Worm (Caenorhabditis elegans) whole organism, young adult: ENCODE measurements around the gene sdz-26.

ENCODE experiments used
- B0035.1 ChIP-seq: sonication (generic microtip); optimal IDR thresholded peaks from 2 replicates; lab custom pipeline; 2016; ENCODE audit warnings: missing genetic modification characterization, mild to moderate bottlenecking, missing compliant biosample characterization, missing genotype, missing genetic modification reagents
- B0261.1 ChIP-seq: sonication (generic microtip); optimal IDR thresholded peaks from 2 replicates; lab custom pipeline; 2016; ENCODE audit warnings: mild to moderate bottlenecking, missing genetic modification characterization, moderate library complexity, missing compliant biosample characterization
- C06A6.2 ChIP-seq: fragments of 200-800 bp; sonication (Bioruptor generic); conservative IDR thresholded peaks from 2 replicates; pipeline ENCODE4 v1.3.6; 2022; ENCODE audit warnings: missing genetic modification characterization, missing compliant biosample characterization
- C17E4.6 ChIP-seq: fragments of 200-800 bp; sonication (Bioruptor generic); IDR thresholded peaks from 2 replicates; pipeline ENCODE4 v1.3.6; 2022; ENCODE audit warnings: missing genetic modification reagents, missing genetic modification characterization, missing compliant biosample characterization
- D2030.7 ChIP-seq: fragments of 200-800 bp; sonication (Bioruptor generic); IDR thresholded peaks from 2 replicates; pipeline ENCODE4 v1.3.6; 2022; ENCODE audit warnings: missing genetic modification reagents, missing genetic modification characterization, missing compliant biosample characterization
- F57C9.4 ChIP-seq: sonication (generic microtip); optimal IDR thresholded peaks from 2 replicates; lab custom pipeline; 2017; ENCODE audit warnings: mild to moderate bottlenecking, missing genetic modification characterization, missing compliant biosample characterization
- K11D2.4 ChIP-seq: fragments of 200-800 bp; sonication (Bioruptor generic); IDR thresholded peaks from 2 replicates; pipeline ENCODE4 v1.3.6; 2022; ENCODE audit warnings: missing genetic modification reagents, missing genetic modification characterization, missing compliant biosample characterization
- Y53F4B.3 ChIP-seq: fragments of 200-800 bp; sonication (Bioruptor generic); IDR thresholded peaks from 2 replicates; pipeline ENCODE4 v1.3.6; 2022; ENCODE audit warnings: missing genetic modification reagents, missing genetic modification characterization, missing compliant biosample characterization
- Y79H2A.3 ChIP-seq: fragments of 200-800 bp; sonication (Bioruptor generic); conservative IDR thresholded peaks from 2 replicates; pipeline ENCODE4 v1.3.6; 2022; ENCODE audit warnings: missing genetic modification reagents, missing genetic modification characterization, missing compliant biosample characterization
- ZK185.1 ChIP-seq: sonication (generic microtip); optimal IDR thresholded peaks from 2 replicates; lab custom pipeline; 2016; ENCODE audit warnings: mild to moderate bottlenecking, missing genetic modification characterization, missing compliant biosample characterization; ENCODE audit not compliant: poor library complexity, severe bottlenecking
- akir-1 ChIP-seq: fragments of 200-800 bp; sonication (Bioruptor generic); optimal IDR thresholded peaks from 2 replicates; lab custom pipeline; 2018; ENCODE audit warnings: mild to moderate bottlenecking, missing genetic modification characterization, moderate library complexity, missing compliant biosample characterization
- aptf-2 ChIP-seq: fragments of 200-800 bp; sonication (Bioruptor generic); conservative IDR thresholded peaks from 2 replicates; pipeline ENCODE4 v1.3.6; 2022; ENCODE audit warnings: missing genetic modification reagents, missing genetic modification characterization, missing compliant biosample characterization
- attf-6 ChIP-seq: fragments of 200-800 bp; sonication (Bioruptor generic); IDR thresholded peaks from 2 replicates; pipeline ENCODE4 v1.3.6; 2022; ENCODE audit warnings: missing genetic modification reagents, missing genetic modification characterization, missing compliant biosample characterization
- ccch-3 ChIP-seq: fragments of 200-800 bp; sonication (Bioruptor generic); optimal IDR thresholded peaks from 2 replicates; lab custom pipeline; 2018; ENCODE audit warnings: mild to moderate bottlenecking, missing genetic modification characterization, missing compliant biosample characterization
- cebp-2 ChIP-seq: fragments of 200-800 bp; sonication (Bioruptor generic); IDR thresholded peaks from 2 replicates; pipeline ENCODE4 v1.3.6; 2022; ENCODE audit warnings: missing genetic modification characterization, missing compliant biosample characterization
- ceh-40 ChIP-seq: fragments of 200-800 bp; sonication (Bioruptor generic); IDR thresholded peaks from 2 replicates; pipeline ENCODE4 v1.3.6; 2022; ENCODE audit warnings: missing genetic modification characterization, missing compliant biosample characterization
- die-1 ChIP-seq: sonication (generic microtip); optimal IDR thresholded peaks from 2 replicates; lab custom pipeline; 2016; ENCODE audit warnings: missing genotype, mild to moderate bottlenecking, missing genetic modification characterization, missing compliant biosample characterization
- dox-1 ChIP-seq: fragments of 200-800 bp; sonication (Bioruptor generic); IDR thresholded peaks from 2 replicates; pipeline ENCODE4 v1.3.6; 2022; ENCODE audit warnings: missing genetic modification reagents, missing genetic modification characterization, missing compliant biosample characterization
- dpff-1 ChIP-seq: sonication (generic microtip); optimal IDR thresholded peaks from 2 replicates; lab custom pipeline; 2017; ENCODE audit warnings: mild to moderate bottlenecking, missing genetic modification characterization, missing compliant biosample characterization
- efl-1 ChIP-seq: fragments of 150-350 bp; optimal IDR thresholded peaks from 2 replicates; lab custom pipeline; 2014; ENCODE audit warnings: missing biosample characterization, missing genetic modification reagents, missing genetic modification characterization
- ekl-4 ChIP-seq: fragments of 200-800 bp; sonication (Bioruptor generic); IDR thresholded peaks from 2 replicates; pipeline ENCODE4 v1.3.6; 2022; ENCODE audit warnings: missing genetic modification reagents, missing genetic modification characterization, missing compliant biosample characterization
- ets-4 ChIP-seq: fragments of 200-800 bp; sonication (Bioruptor generic); optimal IDR thresholded peaks from 2 replicates; lab custom pipeline; 2018; ENCODE audit warnings: mild to moderate bottlenecking, missing genetic modification characterization, missing compliant biosample characterization
- hlh-12 ChIP-seq: sonication (generic microtip); optimal IDR thresholded peaks from 2 replicates; lab custom pipeline; 2016; ENCODE audit warnings: missing genetic modification characterization, missing compliant biosample characterization
- hlh-26 ChIP-seq: fragments of 200-800 bp; sonication (Bioruptor generic); conservative IDR thresholded peaks from 2 replicates; pipeline ENCODE4 v1.3.6; 2022; ENCODE audit warnings: missing genetic modification reagents, missing genetic modification characterization, missing compliant biosample characterization
- hmg-1.2 ChIP-seq: fragments of 200-800 bp; sonication (Bioruptor generic); IDR thresholded peaks from 2 replicates; pipeline ENCODE4 v1.3.6; 2022; ENCODE audit warnings: missing genetic modification reagents, missing genetic modification characterization, missing compliant biosample characterization
- hmg-20 ChIP-seq: fragments of 200-800 bp; sonication (Bioruptor generic); IDR thresholded peaks from 2 replicates; pipeline ENCODE4 v1.3.6; 2022; ENCODE audit warnings: missing genetic modification reagents, missing genetic modification characterization, missing compliant biosample characterization
- hsf-1 ChIP-seq: fragments of 200-800 bp; sonication (Bioruptor generic); IDR thresholded peaks from 2 replicates; pipeline ENCODE4 v1.3.6; 2022; ENCODE audit warnings: missing genetic modification reagents, missing genetic modification characterization, missing compliant biosample characterization
- lin-26 ChIP-seq: fragments of 200-800 bp; sonication (Bioruptor generic); IDR thresholded peaks from 2 replicates; pipeline ENCODE4 v1.3.6; 2022; ENCODE audit warnings: missing genetic modification reagents, missing genetic modification characterization, missing compliant biosample characterization
- lin-35 ChIP-seq, 3 experiments: fragments of 150-350 bp in 2 of 3; sonication (generic microtip) in 1 of 3; optimal IDR thresholded peaks; 2 replicates each; lab custom pipeline; 2014 to 2018; ENCODE audit warnings: missing biosample characterization in 3 of 3, missing genetic modification characterization in 3 of 3, missing genetic modification reagents in 3 of 3
- lsl-1 ChIP-seq: fragments of 200-800 bp; sonication (Bioruptor generic); optimal IDR thresholded peaks from 2 replicates; lab custom pipeline; 2018; ENCODE audit warnings: mild to moderate bottlenecking, missing genetic modification characterization, moderate library complexity, missing compliant biosample characterization
- lsy-27 ChIP-seq: sonication (generic microtip); optimal IDR thresholded peaks from 2 replicates; lab custom pipeline; 2017; ENCODE audit warnings: missing genetic modification characterization, mild to moderate bottlenecking, missing compliant biosample characterization, antibody characterized with exemption, missing genotype, borderline replicate concordance; ENCODE audit not compliant: insufficient read depth
- mes-4 ChIP-seq: sonication (generic microtip); optimal IDR thresholded peaks from 2 replicates; lab custom pipeline; 2016; ENCODE audit warnings: missing genotype, missing genetic modification characterization, missing compliant biosample characterization
- nfya-1 ChIP-seq: sonication (generic microtip); optimal IDR thresholded peaks from 2 replicates; lab custom pipeline; 2017; ENCODE audit warnings: antibody characterized with exemption, missing compliant biosample characterization, missing genetic modification characterization, borderline replicate concordance; ENCODE audit not compliant: insufficient read depth
- nhr-179 ChIP-seq: sonication (generic microtip); optimal IDR thresholded peaks from 2 replicates; lab custom pipeline; 2016; ENCODE audit warnings: mild to moderate bottlenecking, missing genetic modification characterization, missing compliant biosample characterization
- nhr-80 ChIP-seq: sonication (generic microtip); optimal IDR thresholded peaks from 2 replicates; lab custom pipeline; 2016; ENCODE audit warnings: missing genetic modification characterization, missing compliant biosample characterization
- nhr-90 ChIP-seq: sonication (generic microtip); optimal IDR thresholded peaks from 2 replicates; lab custom pipeline; 2016; ENCODE audit warnings: missing genotype, mild to moderate bottlenecking, missing genetic modification characterization, missing compliant biosample characterization
- pha-4 ChIP-seq: fragments of 150-350 bp; sonication (generic microtip); optimal IDR thresholded peaks from 2 replicates; lab custom pipeline; 2014; ENCODE audit warnings: missing biosample characterization, missing genetic modification reagents, missing genetic modification characterization
- rcor-1 ChIP-seq: fragments of 200-800 bp; sonication (Bioruptor generic); IDR thresholded peaks from 2 replicates; pipeline ENCODE4 v1.3.6; 2022; ENCODE audit warnings: missing genetic modification reagents, missing genetic modification characterization, missing compliant biosample characterization
- rec-8 ChIP-seq, 2 experiments: sonication (generic microtip); optimal IDR thresholded peaks; 2 replicates each; lab custom pipeline; 2016; ENCODE audit warnings: mild to moderate bottlenecking in 2 of 2, missing genetic modification characterization in 2 of 2, missing genetic modification reagents in 2 of 2, missing genotype in 2 of 2, missing biosample characterization in 1 of 2, missing compliant biosample characterization in 1 of 2, moderate library complexity in 1 of 2
- rpc-1 ChIP-seq, 2 experiments: fragments of 150-350 bp in 1 of 2; sonication (generic microtip) in 1 of 2; optimal IDR thresholded peaks; 2 replicates each; lab custom pipeline; 2014 to 2018; ENCODE audit warnings: missing biosample characterization in 1 of 2, missing genetic modification characterization in 1 of 2, missing genetic modification reagents in 1 of 2, missing genotype in 1 of 2
- somi-1 ChIP-seq: fragments of 200-800 bp; sonication (Bioruptor generic); optimal IDR thresholded peaks from 2 replicates; lab custom pipeline; 2018; ENCODE audit warnings: mild to moderate bottlenecking, missing genetic modification characterization, missing compliant biosample characterization
- sptf-2 ChIP-seq: fragments of 200-800 bp; sonication (Bioruptor generic); optimal IDR thresholded peaks from 2 replicates; lab custom pipeline; 2018; ENCODE audit warnings: mild to moderate bottlenecking, missing genetic modification characterization, missing compliant biosample characterization
- tlf-1 ChIP-seq: fragments of 200-800 bp; sonication (Bioruptor generic); optimal IDR thresholded peaks from 2 replicates; lab custom pipeline; 2018; ENCODE audit warnings: mild to moderate bottlenecking, missing genetic modification characterization, missing compliant biosample characterization
- xnd-1 ChIP-seq: sonication (generic microtip); optimal IDR thresholded peaks from 2 replicates; lab custom pipeline; 2016; ENCODE audit warnings: missing genotype, missing genetic modification reagents, missing genetic modification characterization, missing compliant biosample characterization
- ztf-3 ChIP-seq: fragments of 200-800 bp; sonication (Bioruptor generic); optimal IDR thresholded peaks from 2 replicates; lab custom pipeline; 2018; ENCODE audit warnings: mild to moderate bottlenecking, missing genetic modification characterization, missing compliant biosample characterization

sdz-26 gene

DNA sequence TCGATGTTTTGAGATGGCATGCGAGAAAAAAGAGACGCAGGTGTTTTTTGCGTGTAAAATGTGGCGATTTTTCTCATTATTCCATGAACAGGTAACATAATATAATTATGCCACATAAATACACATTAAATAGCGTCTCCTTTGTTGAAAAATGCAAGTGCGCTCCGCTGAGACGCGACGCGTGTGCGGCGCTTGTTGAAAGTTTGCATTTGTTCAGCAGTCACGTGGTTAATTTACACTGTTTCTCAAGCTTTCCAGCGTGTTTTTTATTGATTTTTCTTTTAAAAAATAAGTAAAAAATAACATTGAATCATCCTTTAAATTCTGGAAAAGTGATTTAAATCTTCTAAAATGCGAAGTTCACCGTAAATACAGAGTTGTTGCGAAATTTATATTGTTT is 18.0 kb downstream of the sdz-26 start (continued):
- TF ChIP-seq rec-8 (tag; optimal IDR thresholded peaks at IDR 0.05; lab: Kevin White, UChicago) (no peak), nhr-90 (tag; lab: Kevin White, UChicago) (no peak), K11D2.4 (GFP tag; lab: Robert Waterston, UW) (0 out of 2 replicates have a peak, but pooled peaks have one; percentile 32), C06A6.2 (GFP tag; lab: Robert Waterston, UW) (no peak), nfya-1 (no peak), dpff-1 (no peak), C17E4.6 (no peak), hmg-20 (no peak), lsy-27 (tag; lab: Kevin White, UChicago) (no peak), attf-6 (GFP tag; lab: Robert Waterston, UW) (no peak), rpc-1 (optimal IDR thresholded peaks at IDR 0.05; lab: Kevin White, UChicago) (no peak), rpc-1 (tag; optimal IDR thresholded peaks at IDR 0.05; lab: Kevin White, UChicago) (no peak), hsf-1 (GFP tag; lab: Robert Waterston, UW) (no peak), mes-4 (tag; lab: Kevin White, UChicago) (no peak), akir-1 (GFP tag; lab: Kevin White, UChicago) (no peak), ekl-4 (GFP tag; lab: Robert Waterston, UW) (peak; percentile 83), dox-1 (GFP tag; lab: Robert Waterston, UW) (peak; percentile 36; the same call in 1 of the 2 replicates), hlh-26 (GFP tag; lab: Robert Waterston, UW) (no peak), hlh-12 (no peak), pha-4 (tag; lab: Kevin White, UChicago) (no peak), xnd-1 (tag; lab: Kevin White, UChicago) (no peak), aptf-2 (GFP tag; lab: Robert Waterston, UW) (no peak), Y79H2A.3 (GFP tag; lab: Robert Waterston, UW) (no peak), somi-1 (GFP tag; lab: Kevin White, UChicago) (no peak), cebp-2 (no peak), tlf-1 (GFP tag; lab: Kevin White, UChicago) (peak; percentile 34), B0035.1 (tag; lab: Kevin White, UChicago) (no peak), nhr-80 (peak; percentile 49), ZK185.1 (peak; percentile 60), nhr-179 (tag; lab: Kevin White, UChicago) (no peak), ets-4 (GFP tag; lab: Kevin White, UChicago) (no peak), ztf-3 (GFP tag; lab: Kevin White, UChicago) (no peak), lin-35 (GFP tag; optimal IDR thresholded peaks at IDR 0.05; lab: Kevin White, UChicago) (peak in 1 of 3 experiments; percentile 87), F57C9.4 (tag; lab: Kevin White, UChicago) (no peak), D2030.7 (no peak), B0261.1 (no peak), hmg-1.2 (peak; percentile 54), Y53F4B.3 (no peak), ceh-40 (GFP tag; lab: Robert Waterston, UW) (no peak), efl-1 (GFP tag; lab: Kevin White, UChicago) (peak; percentile 16), ccch-3 (GFP tag; lab: Kevin White, UChicago) (no peak), sptf-2 (no peak), rcor-1 (no peak), die-1 (tag; lab: Kevin White, UChicago) (no peak), lin-26 (no peak), lsl-1 (GFP tag; lab: Kevin White, UChicago) (no peak)
